Worm (Caenorhabditis elegans): ENCODE measurements around the gene glb-33.
A peak's percentile ranks its signal among the peaks of the same experiment; 100 is the strongest.

The glb-33 gene

DNA sequence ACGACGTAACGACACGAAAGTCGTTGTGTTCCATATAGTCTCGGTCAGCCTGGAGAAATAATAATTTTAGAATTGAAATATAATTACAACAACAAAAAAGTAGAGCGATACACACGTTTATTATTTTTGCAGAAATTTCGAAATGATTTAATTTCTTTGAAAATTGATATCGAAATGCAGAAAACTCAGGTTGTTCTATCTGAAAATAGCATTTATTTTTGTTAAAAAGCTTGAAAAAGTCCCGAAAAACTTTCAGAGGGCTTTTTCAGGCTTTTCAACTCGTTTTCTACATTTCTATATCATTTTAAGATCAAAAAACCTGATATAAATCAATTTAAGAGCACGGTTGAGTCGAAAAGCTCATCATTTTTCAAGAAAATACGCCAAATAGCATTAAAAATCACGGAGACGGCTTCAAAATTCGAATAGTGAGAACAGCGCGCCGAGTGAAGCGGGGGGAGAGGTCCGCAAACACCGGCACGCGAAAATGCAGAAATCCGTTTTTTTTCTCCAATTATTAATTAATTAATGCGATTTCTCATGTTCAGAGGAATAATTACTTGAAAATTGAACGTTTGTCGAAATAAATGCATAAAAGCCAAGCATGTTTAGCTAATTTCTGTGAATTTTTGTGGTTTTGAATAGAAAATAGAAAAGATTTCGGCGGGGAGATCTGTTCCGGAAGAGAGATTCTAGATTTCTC, 31.4 kb downstream of the glb-33 start, which contains the start of gene rga-4:
Gene rga-4 (minus strand): TSS at position 51 of the 703 bp plus-strand sequence.
- TF ChIP-seq bed-3 (GFP tag; optimal IDR thresholded peaks at IDR 0.05) (no peak), unc-120 (tag; optimal IDR thresholded peaks at IDR 0.05; ENCODE audit: poor library complexity, severe bottlenecking) (peak; percentile 22), tbx-8 (GFP tag; optimal IDR thresholded peaks at IDR 0.05) (no peak), nhr-12 (tag; optimal IDR thresholded peaks at IDR 0.05) (no peak), ceh-39 (tag; optimal IDR thresholded peaks at IDR 0.05) (no peak), nhr-2 (tag; optimal IDR thresholded peaks at IDR 0.05) (no peak), mab-5 (tag; optimal IDR thresholded peaks at IDR 0.05) (no peak), lsy-2 (tag; optimal IDR thresholded peaks at IDR 0.05) (no peak), hlh-1 (tag; optimal IDR thresholded peaks at IDR 0.05) (no peak), ceh-43 (GFP tag; optimal IDR thresholded peaks at IDR 0.05) (peak; percentile 46), unc-39 (tag; optimal IDR thresholded peaks at IDR 0.05) (no peak), lin-13 (tag; optimal IDR thresholded peaks at IDR 0.05) (peak; percentile 1), ztf-11 (tag; optimal IDR thresholded peaks at IDR 0.05) (no peak), nhr-28 (tag; optimal IDR thresholded peaks at IDR 0.05) (no peak), ces-1 (GFP tag; optimal IDR thresholded peaks at IDR 0.05) (peak; percentile 90), elt-3 (tag; optimal IDR thresholded peaks at IDR 0.05) (no peak), zip-8 (tag; optimal IDR thresholded peaks at IDR 0.05) (no peak), mep-1 (tag; optimal IDR thresholded peaks at IDR 0.05) (no peak), ceh-83 (GFP tag; optimal IDR thresholded peaks at IDR 0.05) (no peak), M03D4.4 (tag; optimal IDR thresholded peaks at IDR 0.05) (no peak), ham-2 (GFP tag; optimal IDR thresholded peaks at IDR 0.05) (peak; percentile 6), nhr-76 (tag; optimal IDR thresholded peaks at IDR 0.05) (no peak), nhr-237 (tag; optimal IDR thresholded peaks at IDR 0.05) (no peak), pha-4 (tag; optimal IDR thresholded peaks at IDR 0.05) (no peak), flh-1 (GFP tag; optimal IDR thresholded peaks at IDR 0.05) (no peak), sem-2 (GFP tag; optimal IDR thresholded peaks at IDR 0.05) (no peak), snpc-4 (tag; optimal IDR thresholded peaks at IDR 0.05) (no peak), unc-62 (GFP tag; optimal IDR thresholded peaks at IDR 0.05) (no peak), sptf-1 (tag; optimal IDR thresholded peaks at IDR 0.05) (no peak), drap-1 (GFP tag; optimal IDR thresholded peaks at IDR 0.05) (no peak), cnd-1 (tag; optimal IDR thresholded peaks at IDR 0.05) (no peak), mls-2 (tag; optimal IDR thresholded peaks at IDR 0.05) (peak; percentile 26), lin-32 (GFP tag; optimal IDR thresholded peaks at IDR 0.05) (no peak), blmp-1 (tag; optimal IDR thresholded peaks at IDR 0.05) (no peak), elt-1 (tag; optimal IDR thresholded peaks at IDR 0.05; ENCODE audit: borderline replicate concordance, insufficient read depth) (no peak)

DNA sequence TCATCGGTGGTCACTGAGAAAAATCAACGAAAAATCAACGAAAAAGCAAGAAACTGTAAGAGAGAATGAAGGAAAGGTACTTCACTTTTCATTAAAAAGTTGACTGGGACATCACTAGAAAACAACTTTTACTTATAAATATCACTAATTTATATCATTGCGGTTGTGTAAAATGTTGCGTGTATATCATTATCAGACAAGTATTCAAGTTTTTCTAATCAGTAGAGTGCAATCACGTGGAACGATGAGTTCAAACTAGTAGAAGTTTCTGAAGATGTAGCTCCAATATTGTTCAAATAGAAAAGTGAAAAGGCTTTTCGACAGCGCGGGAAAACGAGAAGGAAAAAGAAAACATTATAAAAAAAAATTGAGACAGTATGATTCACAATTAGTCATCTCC, 36.3 kb downstream of the glb-33 start:
- no peak for TF ChIP-seq cnd-1 (tag; optimal IDR thresholded peaks at IDR 0.05)
- no peak for TF ChIP-seq lsy-2 (tag; optimal IDR thresholded peaks at IDR 0.05)
- no peak for TF ChIP-seq sem-2 (GFP tag; optimal IDR thresholded peaks at IDR 0.05)
- TF ChIP-seq elt-3 (tag; optimal IDR thresholded peaks at IDR 0.05): no peak
- TF ChIP-seq bed-3 (GFP tag; optimal IDR thresholded peaks at IDR 0.05): no peak
- TF ChIP-seq drap-1 (GFP tag; optimal IDR thresholded peaks at IDR 0.05): no peak
- no peak for TF ChIP-seq nhr-28 (tag; optimal IDR thresholded peaks at IDR 0.05)
- no peak for TF ChIP-seq ceh-39 (tag; optimal IDR thresholded peaks at IDR 0.05)
- no peak for TF ChIP-seq ztf-11 (tag; optimal IDR thresholded peaks at IDR 0.05)
- TF ChIP-seq blmp-1 (tag; optimal IDR thresholded peaks at IDR 0.05): no peak
- TF ChIP-seq flh-1 (GFP tag; optimal IDR thresholded peaks at IDR 0.05): no peak
- TF ChIP-seq ceh-83 (GFP tag; optimal IDR thresholded peaks at IDR 0.05): no peak
- no peak for TF ChIP-seq M03D4.4 (tag; optimal IDR thresholded peaks at IDR 0.05)
- no peak for TF ChIP-seq mab-5 (tag; optimal IDR thresholded peaks at IDR 0.05)
- TF ChIP-seq pha-4 (tag; optimal IDR thresholded peaks at IDR 0.05): no peak
- no peak for TF ChIP-seq ceh-43 (GFP tag; optimal IDR thresholded peaks at IDR 0.05)
- no peak for TF ChIP-seq ces-1 (GFP tag; optimal IDR thresholded peaks at IDR 0.05)
- TF ChIP-seq nhr-237 (tag; optimal IDR thresholded peaks at IDR 0.05): no peak
- TF ChIP-seq snpc-4 (tag; optimal IDR thresholded peaks at IDR 0.05): no peak

DNA sequence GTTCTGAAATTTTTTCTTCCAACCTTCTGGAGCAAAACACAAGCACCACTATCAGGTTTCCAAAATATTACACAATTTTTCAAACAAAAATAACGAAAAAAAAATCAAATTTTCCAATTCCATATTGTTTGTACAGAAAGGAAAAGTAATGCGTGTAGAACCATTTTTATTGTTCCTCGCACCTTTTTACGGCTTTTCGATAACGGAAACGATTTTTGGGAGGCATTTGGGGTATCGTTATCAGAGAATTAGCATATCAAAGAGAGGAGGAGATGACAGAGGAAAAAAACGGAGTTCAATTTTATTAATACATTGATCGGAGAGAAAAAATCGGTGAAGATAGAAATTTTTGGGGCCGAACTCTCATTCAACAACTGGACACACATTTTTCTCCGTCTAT, 37.9 kb downstream of the glb-33 start:
- no peak for TF ChIP-seq flh-1 (GFP tag; optimal IDR thresholded peaks at IDR 0.05)
- TF ChIP-seq sptf-1 (tag; optimal IDR thresholded peaks at IDR 0.05): no peak
- no peak for TF ChIP-seq sem-2 (GFP tag; optimal IDR thresholded peaks at IDR 0.05)
- no peak for TF ChIP-seq cnd-1 (tag; optimal IDR thresholded peaks at IDR 0.05)
- no peak for TF ChIP-seq ces-1 (GFP tag; optimal IDR thresholded peaks at IDR 0.05)
- no peak for TF ChIP-seq tbx-8 (GFP tag; optimal IDR thresholded peaks at IDR 0.05)
- TF ChIP-seq lin-13 (tag; optimal IDR thresholded peaks at IDR 0.05): no peak
- no peak for TF ChIP-seq nhr-28 (tag; optimal IDR thresholded peaks at IDR 0.05)
- TF ChIP-seq elt-1 (tag; optimal IDR thresholded peaks at IDR 0.05; ENCODE audit: borderline replicate concordance, insufficient read depth): no peak
- TF ChIP-seq nhr-2 (tag; optimal IDR thresholded peaks at IDR 0.05): no peak
- TF ChIP-seq pha-4 (tag; optimal IDR thresholded peaks at IDR 0.05): no peak
- TF ChIP-seq mep-1 (tag; optimal IDR thresholded peaks at IDR 0.05): no peak
- no peak for TF ChIP-seq M03D4.4 (tag; optimal IDR thresholded peaks at IDR 0.05)
- no peak for TF ChIP-seq unc-39 (tag; optimal IDR thresholded peaks at IDR 0.05)
- no peak for TF ChIP-seq ceh-83 (GFP tag; optimal IDR thresholded peaks at IDR 0.05)
- no peak for TF ChIP-seq elt-3 (tag; optimal IDR thresholded peaks at IDR 0.05)
- TF ChIP-seq unc-62 (GFP tag; optimal IDR thresholded peaks at IDR 0.05): no peak
- no peak for TF ChIP-seq unc-120 (tag; optimal IDR thresholded peaks at IDR 0.05; ENCODE audit: poor library complexity, severe bottlenecking)
- no peak for TF ChIP-seq nhr-237 (tag; optimal IDR thresholded peaks at IDR 0.05)

All from whole organism, mixed stage, embryonic.